Fruit fly (Drosophila melanogaster): ENCODE data around the gene GV1.

The GV1 gene

dm6 chr3L:1865121-1865727 is 54.8 kb downstream of the GV1 start, which contains the start of the genes HBS1 and CG12025 (continued):
- TF ChIP-seq dmrt11E (tag; optimal IDR thresholded peaks at IDR 0.05) (peak; percentile 54), CG3726 (GFP tag; IDR thresholded peaks at IDR 0.05) (no peak), CG1832 (GFP tag; optimal IDR thresholded peaks at IDR 0.05) (no peak), CG12155 (GFP tag; optimal IDR thresholded peaks at IDR 0.05) (peak; percentile 56), jing (GFP tag; optimal IDR thresholded peaks at IDR 0.05) (no peak), lilli (GFP tag; optimal IDR thresholded peaks at IDR 0.05) (peak; percentile 72), CHES-1-like (GFP tag; optimal IDR thresholded peaks at IDR 0.05) (peak; percentile 65), grn (GFP tag; optimal IDR thresholded peaks at IDR 0.05) (no peak), dysf (GFP tag; IDR thresholded peaks at IDR 0.05) (peak; percentile 75), E2f1 (GFP tag; IDR thresholded peaks at IDR 0.05) (no peak; the same call in 1 of the 2 replicates), CG14860 (GFP tag; IDR thresholded peaks at IDR 0.05; ENCODE audit: partially characterized antibody) (no peak), CG17612 (GFP tag; IDR thresholded peaks at IDR 0.05) (no peak), CG34224 (GFP tag; IDR thresholded peaks at IDR 0.05; ENCODE audit: partially characterized antibody) (no peak), Fer1 (GFP tag; optimal IDR thresholded peaks at IDR 0.05) (no peak), CG7357 (GFP tag; IDR thresholded peaks at IDR 0.05) (peak; percentile 97), CG9609 (GFP tag; optimal IDR thresholded peaks at IDR 0.05) (peak; percentile 27), CG11504 (tag; optimal IDR thresholded peaks at IDR 0.05) (peak; percentile 64), otp (GFP tag; IDR thresholded peaks at IDR 0.05) (no peak), CG4820 (GFP tag; optimal IDR thresholded peaks at IDR 0.05) (peak; percentile 40), CG12769 (tag; optimal IDR thresholded peaks at IDR 0.05) (peak; percentile 63), CG5953 (GFP tag; IDR thresholded peaks at IDR 0.05) (no peak), H15 (GFP tag; IDR thresholded peaks at IDR 0.05) (no peak), wek (GFP tag; optimal IDR thresholded peaks at IDR 0.05) (no peak), CG2712 (tag; optimal IDR thresholded peaks at IDR 0.05) (peak; percentile 66), NK7.1 (GFP tag; optimal IDR thresholded peaks at IDR 0.05) (no peak), psq (GFP tag; optimal IDR thresholded peaks at IDR 0.05) (no peak), Hmx (GFP tag; optimal IDR thresholded peaks at IDR 0.05) (no peak), Abd-B (GFP tag; optimal IDR thresholded peaks at IDR 0.05) (peak; percentile 80), lmd (GFP tag; IDR thresholded peaks at IDR 0.05) (peak; percentile 69), CG14710 (tag; optimal IDR thresholded peaks at IDR 0.05) (peak; percentile 85), en (GFP tag; optimal IDR thresholded peaks at IDR 0.05) (no peak), B-H2 (GFP tag; optimal IDR thresholded peaks at IDR 0.05) (no peak), tap (tag; optimal IDR thresholded peaks at IDR 0.05) (no peak), ranshi (GFP tag; IDR thresholded peaks at IDR 0.05) (peak; percentile 26; the same call in 1 of the 2 replicates), crc (GFP tag; optimal IDR thresholded peaks at IDR 0.05) (no peak), CG6272 (GFP tag; IDR thresholded peaks at IDR 0.05) (peak; percentile 53; the same call in 1 of the 2 replicates), Stat92E (GFP tag; optimal IDR thresholded peaks at IDR 0.05) (peak in 1 of 3 experiments; percentile 68), Deaf1 (tag; optimal IDR thresholded peaks at IDR 0.05) (peak; percentile 32), ro (GFP tag; IDR thresholded peaks at IDR 0.05) (no peak), lbe (GFP tag; optimal IDR thresholded peaks at IDR 0.05) (no peak), CG14014 (GFP tag; IDR thresholded peaks at IDR 0.05) (peak; percentile 68), insv (GFP tag; optimal IDR thresholded peaks at IDR 0.05) (no peak), CG2875 (GFP tag; optimal IDR thresholded peaks at IDR 0.05) (no peak), gsb (GFP tag; IDR thresholded peaks at IDR 0.05) (no peak), tio (GFP tag; optimal IDR thresholded peaks at IDR 0.05) (no peak), zen (tag; optimal IDR thresholded peaks at IDR 0.05) (peak; percentile 39), HLHmδ (GFP tag; optimal IDR thresholded peaks at IDR 0.05) (no peak), Fer3 (tag; optimal IDR thresholded peaks at IDR 0.05) (peak; percentile 65), Bdp1 (GFP tag; optimal IDR thresholded peaks at IDR 0.05) (peak; percentile 40), CG18011 (GFP tag; optimal IDR thresholded peaks at IDR 0.05) (no peak)
